Worm (Caenorhabditis elegans): Measurements from ENCODE around the gene srw-97.
"Not testable (repeated sequence)": the region's sequence is repeated elsewhere in the genome, so short reads cannot be mapped to it uniquely, and the experiment has no call there.

ce11 chrII:1627783-1628182 is 41.0 kb downstream of the srw-97 start, which contains the start of gene C08E3.15:
- not testable (repeated sequence) for TF ChIP-seq sox-2 (GFP tag; IDR thresholded peaks at IDR 0.05); nhr-232 (tag; optimal IDR thresholded peaks at IDR 0.05); nhr-11 (tag; optimal IDR thresholded peaks at IDR 0.05); fkh-10 (GFP tag; optimal IDR thresholded peaks at IDR 0.05); pha-2 (tag; optimal IDR thresholded peaks at IDR 0.05); fax-1 (tag; optimal IDR thresholded peaks at IDR 0.05); pag-3 (tag; optimal IDR thresholded peaks at IDR 0.05; ENCODE audit: borderline replicate concordance); elt-2 (tag; optimal IDR thresholded peaks at IDR 0.05); C38D4.7 (GFP tag; optimal IDR thresholded peaks at IDR 0.05)

Data from whole organism, late embryonic.